Fruit fly (Drosophila melanogaster): ENCODE measurements around the gene CkIalpha.

CkIalpha gene

DNA sequence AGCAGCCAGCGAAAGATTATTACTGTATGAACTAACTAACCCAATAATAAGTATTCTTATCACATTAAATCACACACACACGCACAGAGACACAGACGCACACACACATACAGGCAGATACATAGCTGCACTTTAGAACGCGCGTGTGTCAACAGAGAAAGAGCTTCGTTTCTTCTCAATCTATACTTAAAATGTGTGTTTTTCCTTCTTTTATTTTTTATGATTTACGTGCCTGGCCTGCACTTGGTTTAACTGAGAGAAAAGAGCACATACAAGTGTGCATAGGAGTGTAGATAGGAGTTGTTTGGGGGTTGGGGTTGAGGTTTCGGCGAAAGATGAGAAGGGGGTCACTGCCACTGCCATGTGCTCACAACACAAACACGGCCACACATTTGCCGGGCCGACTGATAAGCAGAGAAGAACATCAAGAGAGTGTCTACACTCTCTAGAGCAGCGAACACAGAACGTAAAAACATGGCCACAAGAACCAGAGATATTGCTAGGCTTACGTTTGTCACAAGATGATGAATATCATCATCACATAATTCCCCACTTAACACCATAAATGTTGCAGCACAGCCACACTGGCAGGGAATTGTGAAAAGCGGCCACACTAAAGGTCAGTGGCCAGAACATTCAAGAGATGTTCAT is 14.3 kb downstream of the CkIalpha start (continued):
- 0 out of 4 replicates have a peak, but pooled peaks have one; percentile 72 for TF ChIP-seq chinmo (GFP tag; IDR thresholded peaks at IDR 0.05; ENCODE audit: partially characterized antibody)
- no peak for TF ChIP-seq CG18262 (tag; optimal IDR thresholded peaks at IDR 0.05)
- TF ChIP-seq Adf1 (GFP tag; IDR thresholded peaks at IDR 0.05): no peak
- TF ChIP-seq CG11085 (GFP tag; IDR thresholded peaks at IDR 0.05): no peak
- peak; percentile 2 for TF ChIP-seq CG8290 (GFP tag; optimal IDR thresholded peaks at IDR 0.05)
- peak in 1 of 2 experiments; percentile 11 for TF ChIP-seq CG8290 (tag; optimal IDR thresholded peaks at IDR 0.05)
- TF ChIP-seq Xrp1 (GFP tag; IDR thresholded peaks at IDR 0.05): no peak
- peak in 1 of 2 experiments; percentile 16 for TF ChIP-seq Trl (optimal IDR thresholded peaks at IDR 0.05)
- TF ChIP-seq Trl (GFP tag; optimal IDR thresholded peaks at IDR 0.05): no peak
- peak; percentile 29 for TF ChIP-seq pros (GFP tag; optimal IDR thresholded peaks at IDR 0.05)
- TF ChIP-seq grau (tag; optimal IDR thresholded peaks at IDR 0.05): no peak
- peak; percentile 45; the same call in 1 of the 3 replicates for TF ChIP-seq CG6791 (GFP tag; IDR thresholded peaks at IDR 0.05; ENCODE audit: partially characterized antibody)
- peak; percentile 49 for TF ChIP-seq Drgx (GFP tag; IDR thresholded peaks at IDR 0.05)
- TF ChIP-seq Hr78 (GFP tag; optimal IDR thresholded peaks at IDR 0.05): peak in 1 of 2 experiments; percentile 35
- TF ChIP-seq nerfin-2 (GFP tag; IDR thresholded peaks at IDR 0.05; ENCODE audit: partially characterized antibody): no peak
- peak; percentile 2 for TF ChIP-seq lab (GFP tag; optimal IDR thresholded peaks at IDR 0.05)
- TF ChIP-seq CG9797 (GFP tag; optimal IDR thresholded peaks at IDR 0.05): peak; percentile 5
- peak; percentile 19 for TF ChIP-seq kni (GFP tag; optimal IDR thresholded peaks at IDR 0.05)
- no peak for TF ChIP-seq lilli (GFP tag; optimal IDR thresholded peaks at IDR 0.05)
- TF ChIP-seq ci (GFP tag; IDR thresholded peaks at IDR 0.05): 0 out of 3 replicates have a peak, but pooled peaks have one; percentile 9
- peak; percentile 57 for TF ChIP-seq Med (GFP tag)
- peak; percentile 68 for TF ChIP-seq sens (GFP tag)
- no peak for TF ChIP-seq ftz-f1 (GFP tag; optimal IDR thresholded peaks at IDR 0.05)
- no peak for TF ChIP-seq Hand (GFP tag; optimal IDR thresholded peaks at IDR 0.05)
- TF ChIP-seq GATAe (GFP tag; conservative IDR thresholded peaks at IDR 0.05): 0 out of 2 replicates have a peak, but pooled peaks have one; percentile 9
- peak; percentile 22; the same call in 1 of the 3 replicates for TF ChIP-seq Dbx (GFP tag; IDR thresholded peaks at IDR 0.05)
- TF ChIP-seq CG10274 (GFP tag; optimal IDR thresholded peaks at IDR 0.05): no peak
- TF ChIP-seq CG11696 (GFP tag; IDR thresholded peaks at IDR 0.05): no peak
- no peak for TF ChIP-seq stc (GFP tag; IDR thresholded peaks at IDR 0.05)
- TF ChIP-seq Ets65A (GFP tag): peak; percentile 76
- TF ChIP-seq Opbp (GFP tag; IDR thresholded peaks at IDR 0.05; ENCODE audit: partially characterized antibody): no peak
- no peak for TF ChIP-seq cato (GFP tag; optimal IDR thresholded peaks at IDR 0.05; ENCODE audit: borderline replicate concordance)
- TF ChIP-seq CG34376 (GFP tag; optimal IDR thresholded peaks at IDR 0.05): peak; percentile 8
- no peak for TF ChIP-seq tup (GFP tag; optimal IDR thresholded peaks at IDR 0.05)

DNA sequence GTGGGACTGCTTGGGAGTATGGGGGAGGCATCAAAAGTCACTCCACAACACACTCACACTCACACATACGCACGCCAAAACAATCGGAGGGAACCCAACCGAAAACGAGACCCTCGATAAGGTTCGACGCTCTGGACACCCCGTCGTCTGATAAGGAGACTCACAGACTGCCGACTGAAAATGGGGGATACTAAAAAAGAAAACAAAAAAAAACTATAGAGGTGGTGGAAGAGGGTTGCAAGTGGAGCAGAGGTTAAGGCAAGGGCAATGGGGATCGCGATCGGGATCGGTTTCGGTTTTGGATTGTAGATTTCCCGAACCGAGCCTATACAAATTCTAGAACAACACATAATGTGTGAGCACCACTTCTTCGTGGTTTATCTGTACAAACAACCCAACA is 15.3 kb downstream of the CkIalpha start:
- TF ChIP-seq Rfx (GFP tag; IDR thresholded peaks at IDR 0.05) (0 out of 2 replicates have a peak, but pooled peaks have one; percentile 14), Hey (tag; optimal IDR thresholded peaks at IDR 0.05) (peak; percentile 2), esg (GFP tag; conservative IDR thresholded peaks at IDR 0.05) (no peak), kni (GFP tag; optimal IDR thresholded peaks at IDR 0.05) (peak; percentile 21), pros (GFP tag; optimal IDR thresholded peaks at IDR 0.05) (peak; percentile 20), ssp (GFP tag; IDR thresholded peaks at IDR 0.05) (no peak), CG10543 (GFP tag; optimal IDR thresholded peaks at IDR 0.05) (peak; percentile 80), CG4820 (GFP tag; optimal IDR thresholded peaks at IDR 0.05) (no peak), Deaf1 (tag; optimal IDR thresholded peaks at IDR 0.05) (peak; percentile 59), tgo (GFP tag; IDR thresholded peaks at IDR 0.05) (no peak), Ets65A (GFP tag) (peak; percentile 38), rib (GFP tag; IDR thresholded peaks at IDR 0.05) (peak; percentile 33; the same call in 1 of the 2 replicates), Hmr (GFP tag; optimal IDR thresholded peaks at IDR 0.05) (peak; percentile 1), CG3163 (GFP tag; optimal IDR thresholded peaks at IDR 0.05) (no peak), unc-4 (GFP tag; IDR thresholded peaks at IDR 0.05; ENCODE audit: partially characterized antibody) (no peak), CG1792 (GFP tag; optimal IDR thresholded peaks at IDR 0.05) (no peak), jing (GFP tag; optimal IDR thresholded peaks at IDR 0.05) (no peak), CG10147 (GFP tag; optimal IDR thresholded peaks at IDR 0.05) (no peak), CG3726 (GFP tag; IDR thresholded peaks at IDR 0.05) (no peak), cwo (GFP tag; optimal IDR thresholded peaks at IDR 0.05) (peak; percentile 66)

Measured in whole organism, embryonic.